Worm (Caenorhabditis elegans) whole organism, L3 larva: ENCODE measurements around the gene Y16E11A.4.
"Not testable (repeated sequence)": the region's sequence is repeated elsewhere in the genome, so short reads cannot be mapped to it uniquely, and the experiment has no call there.

Source experiments
- aly-2 ChIP-seq: fragments of 150-350 bp; optimal IDR thresholded peaks from 2 replicates; lab custom pipeline; 2014; ENCODE audit warnings: missing biosample characterization, missing genetic modification characterization
- ceh-28 ChIP-seq: fragments of 150-350 bp; optimal IDR thresholded peaks from 2 replicates; lab custom pipeline; 2014; ENCODE audit warnings: missing biosample characterization, missing genetic modification reagents, missing genetic modification characterization
- ceh-82 ChIP-seq: fragments of 150-350 bp; optimal IDR thresholded peaks from 2 replicates; lab custom pipeline; 2014; ENCODE audit warnings: missing biosample characterization, missing genetic modification characterization
- ceh-9 ChIP-seq: sonication (generic microtip); optimal IDR thresholded peaks from 2 replicates; lab custom pipeline; 2018; ENCODE audit warnings: missing biosample characterization, missing genetic modification characterization
- egl-27 ChIP-seq: sonication (generic microtip); optimal IDR thresholded peaks from 4 replicates; lab custom pipeline; 2017; ENCODE audit warnings: missing biosample characterization, missing genetic modification reagents, missing genetic modification characterization
- elt-1 ChIP-seq: fragments of 150-350 bp; optimal IDR thresholded peaks from 2 replicates; lab custom pipeline; 2014; ENCODE audit warnings: missing biosample characterization, missing genetic modification characterization
- elt-3 ChIP-seq, 3 experiments: fragments of 150-350 bp in 1 of 3; sonication (generic microtip) in 2 of 3; optimal IDR thresholded peaks; 2 replicates in 2 of 3; 4 replicates in 1 of 3; lab custom pipeline; 2014 to 2017; ENCODE audit warnings: missing biosample characterization in 3 of 3, missing genetic modification characterization in 3 of 3
- fkh-10 ChIP-seq: sonication (generic microtip); optimal IDR thresholded peaks from 2 replicates; lab custom pipeline; 2017; ENCODE audit warnings: missing biosample characterization, missing genetic modification reagents, missing genetic modification characterization
- fos-1 ChIP-seq: fragments of 150-350 bp; optimal IDR thresholded peaks from 2 replicates; lab custom pipeline; 2014; ENCODE audit warnings: missing biosample characterization, missing genetic modification characterization
- hmg-11 ChIP-seq: sonication (generic microtip); optimal IDR thresholded peaks from 2 replicates; lab custom pipeline; 2016; ENCODE audit warnings: missing genetic modification characterization, missing compliant biosample characterization
- jun-1 ChIP-seq: fragments of 150-350 bp; optimal IDR thresholded peaks from 2 replicates; lab custom pipeline; 2014; ENCODE audit warnings: missing biosample characterization, missing genetic modification reagents, missing genetic modification characterization
- lin-15B ChIP-seq: fragments of 150-350 bp; optimal IDR thresholded peaks from 2 replicates; lab custom pipeline; 2014; ENCODE audit warnings: missing biosample characterization, missing genetic modification characterization
- mdl-1 ChIP-seq: fragments of 150-350 bp; optimal IDR thresholded peaks from 2 replicates; lab custom pipeline; 2014; ENCODE audit warnings: missing biosample characterization, missing genetic modification characterization
- nfya-1 ChIP-seq: sonication (generic microtip); optimal IDR thresholded peaks from 2 replicates; lab custom pipeline; 2017; ENCODE audit warnings: missing genetic modification characterization, mild to moderate bottlenecking, missing compliant biosample characterization, antibody characterized with exemption, moderate library complexity; ENCODE audit not compliant: insufficient read depth
- nhr-11 ChIP-seq: fragments of 150-350 bp; optimal IDR thresholded peaks from 2 replicates; lab custom pipeline; 2014; ENCODE audit warnings: missing biosample characterization, missing genetic modification characterization
- nhr-237 ChIP-seq: fragments of 150-350 bp; optimal IDR thresholded peaks from 2 replicates; lab custom pipeline; 2014; ENCODE audit warnings: missing biosample characterization, missing genetic modification characterization
- nhr-25 ChIP-seq: sonication (generic microtip); optimal IDR thresholded peaks from 2 replicates; lab custom pipeline; 2017; ENCODE audit warnings: missing biosample characterization, missing genetic modification characterization
- nhr-28 ChIP-seq: fragments of 150-350 bp; optimal IDR thresholded peaks from 2 replicates; lab custom pipeline; 2014; ENCODE audit warnings: missing biosample characterization, missing genetic modification characterization
- nhr-43 ChIP-seq: sonication (generic microtip); optimal IDR thresholded peaks from 2 replicates; lab custom pipeline; 2016; ENCODE audit warnings: mild to moderate bottlenecking, missing genetic modification characterization, missing compliant biosample characterization; ENCODE audit not compliant: poor library complexity, severe bottlenecking
- nhr-77 ChIP-seq: fragments of 150-350 bp; optimal IDR thresholded peaks from 2 replicates; lab custom pipeline; 2014; ENCODE audit warnings: missing biosample characterization, missing genetic modification characterization
- pqm-1 ChIP-seq: fragments of 150-350 bp; optimal IDR thresholded peaks from 2 replicates; lab custom pipeline; 2017; ENCODE audit warnings: missing biosample characterization, missing genetic modification characterization, inconsistent platforms
- sea-2 ChIP-seq: fragments of 150-350 bp; sonication (generic microtip); optimal IDR thresholded peaks from 4 replicates; lab custom pipeline; 2014; ENCODE audit warnings: missing biosample characterization, missing genetic modification reagents, missing genetic modification characterization
- tbx-2 ChIP-seq: sonication (generic microtip); optimal IDR thresholded peaks from 2 replicates; lab custom pipeline; 2016; ENCODE audit warnings: mild to moderate bottlenecking, missing genetic modification characterization, missing compliant biosample characterization
- unc-39 ChIP-seq: sonication (generic microtip); optimal IDR thresholded peaks from 4 replicates; lab custom pipeline; 2017; ENCODE audit warnings: missing biosample characterization, missing genetic modification characterization
- zag-1 ChIP-seq: fragments of 150-350 bp; optimal IDR thresholded peaks from 2 replicates; lab custom pipeline; 2014; ENCODE audit warnings: missing biosample characterization, missing genetic modification characterization
- ztf-4 ChIP-seq: fragments of 150-350 bp; optimal IDR thresholded peaks from 2 replicates; lab custom pipeline; 2014; ENCODE audit warnings: missing biosample characterization, missing genetic modification characterization

The Y16E11A.4 gene

ce11 chrII:2000720-2001119, 13.6 kb downstream of the Y16E11A.4 start, which contains the start of gene ceh-84:
Gene ceh-84, minus strand, starts transcription at chrII:2000820.
- not testable (repeated sequence) for TF ChIP-seq ceh-9, fos-1, nfya-1 (tag; lab: Kevin White, UChicago)

- TF ChIP-seq nfya-1 (tag; lab: Kevin White, UChicago), result no peak
- TF ChIP-seq egl-27, result no peak
- no peak for TF ChIP-seq elt-1 (tag; lab: Kevin White, UChicago)
- no peak for TF ChIP-seq ceh-82 (tag; lab: Kevin White, UChicago)
- TF ChIP-seq fkh-10 (GFP tag; lab: Kevin White, UChicago), result no peak
Measured at ce11 chrII:2011179-2011578, 24.1 kb downstream of the Y16E11A.4 start.

ce11 chrII:2012698-2013097, 25.6 kb downstream of the Y16E11A.4 start, which contains the start of gene F59H6.15:
Gene F59H6.15, plus strand, starts transcription at chrII:2012998.
- no peak for TF ChIP-seq nhr-11
- TF ChIP-seq pqm-1 (tag; lab: Kevin White, UChicago), result no peak
- no peak for TF ChIP-seq elt-1 (tag; lab: Kevin White, UChicago)
- TF ChIP-seq nhr-28 (tag; lab: Kevin White, UChicago), result no peak
- TF ChIP-seq fos-1 (tag; lab: Kevin White, UChicago), result no peak
- TF ChIP-seq mdl-1 (tag; lab: Kevin White, UChicago), result no peak
- TF ChIP-seq hmg-11, result no peak

ce11 chrII:2013856-2014255, 26.8 kb downstream of the Y16E11A.4 start:
- no peak for TF ChIP-seq zag-1 (tag; lab: Kevin White, UChicago)
- peak; percentile 76 for TF ChIP-seq ceh-28 (tag; lab: Kevin White, UChicago)
- TF ChIP-seq tbx-2 (tag; lab: Kevin White, UChicago), result no peak

- TF ChIP-seq nfya-1 (tag; lab: Kevin White, UChicago); nhr-11; unc-39 (tag; lab: Kevin White, UChicago): not testable (repeated sequence)
Measured at ce11 chrII:2023514-2023913, 36.4 kb downstream of the Y16E11A.4 start, which contains the start of gene cya-2. Gene cya-2, minus strand, starts transcription at chrII:2023614.

- no peak for TF ChIP-seq nhr-43 (tag; lab: Kevin White, UChicago)
- TF ChIP-seq tbx-2 (tag; lab: Kevin White, UChicago), result no peak
- no peak for TF ChIP-seq sea-2 (GFP tag; lab: Kevin White, UChicago)
Measured at ce11 chrII:2026525-2026924, 39.4 kb downstream of the Y16E11A.4 start, which contains the start of gene bath-21. Gene bath-21, minus strand, starts transcription at chrII:2026625.

- TF ChIP-seq ztf-4 (no peak), nhr-43 (tag; lab: Kevin White, UChicago) (no peak), tbx-2 (tag; lab: Kevin White, UChicago) (no peak)
- TF ChIP-seq, all 47 proteins: peak for 0
Measured at ce11 chrII:2028712-2029111, 41.6 kb downstream of the Y16E11A.4 start, which contains the start of gene bath-1. Gene bath-1, minus strand, starts transcription at chrII:2028812.

ce11 chrII:2030367-2030766, 43.3 kb downstream of the Y16E11A.4 start, which contains the start of gene bath-3:
Gene bath-3, minus strand, starts transcription at chrII:2030467.
- TF ChIP-seq elt-1 (tag; lab: Kevin White, UChicago), result no peak
- TF ChIP-seq aly-2 (tag; lab: Kevin White, UChicago), result no peak
- TF ChIP-seq elt-3 (tag; optimal IDR thresholded peaks at IDR 0.05; lab: Kevin White, UChicago), result no peak
- no peak for TF ChIP-seq nhr-77 (tag; lab: Kevin White, UChicago)
- no peak for TF ChIP-seq lin-15B (tag; lab: Kevin White, UChicago)
- no peak for TF ChIP-seq nhr-25 (tag; lab: Kevin White, UChicago)
- no peak for TF ChIP-seq ceh-82 (tag; lab: Kevin White, UChicago)
- TF ChIP-seq nhr-11, result no peak
- no peak for TF ChIP-seq nhr-237 (tag; lab: Kevin White, UChicago)
- no peak for TF ChIP-seq tbx-2 (tag; lab: Kevin White, UChicago)
- no peak for TF ChIP-seq hmg-11
- no peak for TF ChIP-seq jun-1 (tag; lab: Kevin White, UChicago)
- TF ChIP-seq fos-1 (tag; lab: Kevin White, UChicago), result no peak
